Worm (Caenorhabditis elegans) whole organism, dauer: ENCODE measurements around the gene rfl-1.
"Not testable (repeated sequence)": the region's sequence is repeated elsewhere in the genome, so short reads cannot be mapped to it uniquely, and the experiment has no call there.

ENCODE experiments used
- unc-62 ChIP-seq: sonication (generic microtip); optimal IDR thresholded peaks from 2 replicates; lab custom pipeline; 2017; ENCODE audit warnings: missing biosample characterization, missing genetic modification reagents, missing genetic modification characterization

rfl-1 gene

DNA sequence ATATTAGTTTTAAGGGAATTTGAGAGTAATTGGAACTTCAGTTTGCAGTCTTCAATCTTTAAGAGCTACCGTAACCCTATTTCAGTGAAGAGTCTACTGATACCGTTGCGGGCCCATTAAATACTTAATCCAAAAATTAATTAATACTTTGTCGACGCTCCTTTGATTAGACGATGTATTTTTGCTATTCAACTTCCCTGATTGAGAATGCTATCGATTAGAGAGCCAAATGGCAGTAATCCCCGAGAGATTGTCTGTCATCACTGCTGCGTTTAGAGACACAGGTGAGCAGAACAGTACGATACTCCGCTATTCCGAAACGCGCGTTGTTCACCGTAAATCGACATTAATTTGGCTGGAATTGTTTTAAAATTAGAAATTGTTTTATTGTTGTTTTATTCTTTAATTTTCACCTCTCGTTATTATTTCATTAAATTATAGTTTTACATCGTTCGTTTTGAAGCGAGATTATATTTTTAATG, at the start of gene rfl-1:
Gene rfl-1 (plus strand): TSS at position 51 of the 482 bp plus-strand sequence.
- no peak for TF ChIP-seq unc-62 (GFP tag; lab: Kevin White, UChicago)

DNA sequence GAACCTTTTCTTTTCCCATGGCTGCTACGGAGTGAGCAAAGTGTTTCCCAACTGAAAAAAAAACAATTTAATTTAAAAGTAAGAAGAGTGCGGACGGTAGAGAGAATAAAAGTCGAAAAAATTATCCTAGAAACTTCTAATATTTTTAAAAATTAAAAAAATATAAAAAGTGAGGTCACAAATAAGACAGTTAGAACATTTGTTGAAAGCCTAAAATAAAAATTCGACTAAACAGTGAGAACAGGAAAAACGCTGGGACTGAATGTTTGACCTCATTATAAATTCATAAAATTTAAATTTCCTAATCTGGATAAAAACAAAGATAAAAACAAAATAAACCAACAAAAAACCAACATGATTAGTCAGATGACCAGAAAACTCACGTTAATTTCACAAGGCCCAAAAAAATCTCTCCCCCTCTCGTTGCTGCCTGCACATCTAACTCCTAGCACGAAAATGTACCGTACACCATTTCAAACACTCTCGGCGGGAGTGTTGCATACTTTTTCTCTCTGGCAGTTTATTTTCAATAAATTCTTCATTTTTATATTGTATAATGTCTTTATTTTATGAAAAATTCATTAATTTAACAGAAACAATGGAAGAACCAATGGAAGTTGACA, 49.2 kb upstream of the rfl-1 start, which contains the start of the genes eef-1A.1 and rfc-4:
Gene eef-1A.1 (minus strand): TSS at position 51 of the 623 bp plus-strand sequence.
Gene rfc-4 (plus strand): TSS at position 592 of the 623 bp plus-strand sequence.
- no peak for TF ChIP-seq unc-62 (GFP tag; lab: Kevin White, UChicago)

- no peak for TF ChIP-seq unc-62 (GFP tag; lab: Kevin White, UChicago)
These were observed 47.3 kb upstream of the rfl-1 start, which contains the start of gene F31E3.2 for ce11 chrIII:6973682-6974081. TSS of gene F31E3.2 (plus strand) at chrIII:6973982.

- no peak for TF ChIP-seq unc-62 (GFP tag; lab: Kevin White, UChicago)
These were observed 46.1 kb upstream of the rfl-1 start for ce11 chrIII:6974952-6975351.

DNA sequence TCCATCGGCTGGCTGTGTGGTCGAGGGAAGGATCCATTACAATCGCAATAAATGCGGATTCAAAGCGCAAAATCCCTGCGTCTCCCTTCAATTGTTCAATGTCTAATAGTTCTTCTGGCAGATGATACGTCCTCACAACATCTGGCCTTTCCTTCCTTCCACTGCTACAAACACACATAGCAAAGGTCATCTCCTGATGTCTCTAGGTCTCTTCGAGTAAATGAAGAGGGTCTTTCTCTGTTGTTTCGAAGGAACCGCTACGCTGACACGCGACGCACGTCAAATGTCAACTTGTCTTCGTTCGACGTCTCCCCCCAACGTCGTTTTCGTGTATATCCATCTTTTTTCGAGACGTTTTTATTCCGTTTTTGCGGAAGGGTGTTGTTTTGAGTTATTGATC, 42.1 kb upstream of the rfl-1 start:
- TF ChIP-seq unc-62 (GFP tag; lab: Kevin White, UChicago): no peak

DNA sequence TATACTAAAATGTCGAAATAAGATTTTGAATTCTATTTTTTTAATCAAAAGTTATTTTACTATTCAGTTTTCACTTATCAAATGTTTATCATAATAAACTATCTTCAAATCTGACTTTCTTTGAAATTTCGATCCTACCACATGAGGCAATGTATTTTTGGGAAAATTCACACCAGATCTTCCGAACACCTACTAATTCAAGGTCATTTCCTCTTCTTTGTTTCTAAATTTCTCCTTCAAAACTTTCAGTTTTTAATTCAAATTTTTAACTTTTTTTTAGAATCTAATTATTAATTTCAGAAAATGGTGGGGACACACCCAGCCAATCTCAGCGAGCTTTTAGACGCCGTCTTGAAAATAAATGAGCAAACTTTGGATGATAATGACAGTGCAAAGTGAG, 41.4 kb upstream of the rfl-1 start, which contains the start of gene ceh-20:
Gene ceh-20 (plus strand): TSS at position 301 of the 400 bp plus-strand sequence.
- no peak for TF ChIP-seq unc-62 (GFP tag; lab: Kevin White, UChicago)

- TF ChIP-seq unc-62 (GFP tag; lab: Kevin White, UChicago): not testable (repeated sequence)
These were observed 38.9 kb upstream of the rfl-1 start, which contains the start of gene F31E3.6 for ce11 chrIII:6981989-6982553. TSS of gene F31E3.6 (plus strand) at chrIII:6982081.

DNA sequence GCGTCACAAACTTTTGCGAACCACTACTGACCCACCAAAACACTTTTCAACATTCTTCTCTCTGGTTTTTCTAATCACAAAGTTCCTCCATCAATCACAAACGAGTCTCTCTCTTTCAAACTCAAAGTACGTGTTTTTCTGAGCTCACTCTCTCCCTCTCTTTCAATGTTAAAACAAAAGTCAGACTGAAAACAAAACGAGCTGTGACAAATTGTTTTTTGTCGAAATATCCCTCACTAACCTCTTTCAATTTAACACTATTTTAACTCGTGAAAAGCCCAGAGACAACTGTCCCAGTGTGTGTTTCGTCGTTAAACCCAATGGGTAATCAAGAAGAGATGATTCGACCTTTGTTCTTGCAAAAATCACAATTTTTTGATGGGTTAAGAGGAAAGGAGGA, 32.9 kb upstream of the rfl-1 start:
- no peak for TF ChIP-seq unc-62 (GFP tag; lab: Kevin White, UChicago)

ce11 chrIII:6989201-6989600, 31.8 kb upstream of the rfl-1 start:
- no peak for TF ChIP-seq unc-62 (GFP tag; lab: Kevin White, UChicago)

ce11 chrIII:6989900-6990299, 31.1 kb upstream of the rfl-1 start, which contains the start of gene prk-1:
TSS of gene prk-1 (plus strand) at chrIII:6990168.
- no peak for TF ChIP-seq unc-62 (GFP tag; lab: Kevin White, UChicago)

DNA sequence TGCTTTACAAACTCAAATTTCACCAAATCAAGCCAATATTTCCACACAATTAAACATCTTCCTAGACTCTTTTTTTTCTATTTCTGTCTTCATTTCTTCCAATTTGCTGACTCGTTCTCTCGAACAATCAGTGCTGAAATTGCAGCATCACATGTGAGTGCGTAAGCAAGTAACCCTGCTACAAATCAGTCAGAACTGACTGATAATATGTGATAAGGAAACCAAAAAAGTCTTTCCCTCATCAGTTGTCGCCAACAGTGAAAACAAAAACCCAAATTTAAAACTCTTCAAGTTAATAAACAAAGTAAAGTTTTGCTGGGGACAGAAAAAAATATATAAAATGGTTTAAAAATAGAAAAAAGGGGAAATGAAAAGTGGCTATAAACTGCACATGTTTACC, 29.5 kb upstream of the rfl-1 start:
- no peak for TF ChIP-seq unc-62 (GFP tag; lab: Kevin White, UChicago)

- TF ChIP-seq unc-62 (GFP tag; lab: Kevin White, UChicago): no peak
These were observed 28.5 kb upstream of the rfl-1 start for ce11 chrIII:6992496-6992895.

DNA sequence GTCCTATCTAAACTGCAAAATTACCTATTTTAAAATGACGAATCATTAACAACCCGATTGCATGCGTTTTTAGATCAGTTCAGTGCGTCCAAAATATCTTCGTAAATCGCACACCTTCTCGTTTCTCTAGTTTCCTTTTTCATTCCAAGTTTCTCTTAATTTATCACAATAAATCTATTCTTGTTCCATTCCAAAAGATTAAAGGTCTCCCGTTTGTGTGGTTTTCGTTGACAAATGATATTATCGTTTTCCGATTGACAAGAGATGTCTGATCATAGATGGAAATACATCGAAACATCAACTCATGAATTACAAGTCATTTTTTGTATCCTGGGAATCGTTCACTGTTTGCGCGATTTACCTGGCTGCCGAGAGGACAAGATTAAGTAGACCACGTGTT, 27.8 kb upstream of the rfl-1 start:
- TF ChIP-seq unc-62 (GFP tag; lab: Kevin White, UChicago): no peak

ce11 chrIII:7002143-7002542, 18.9 kb upstream of the rfl-1 start:
- TF ChIP-seq unc-62 (GFP tag; lab: Kevin White, UChicago): no peak

DNA sequence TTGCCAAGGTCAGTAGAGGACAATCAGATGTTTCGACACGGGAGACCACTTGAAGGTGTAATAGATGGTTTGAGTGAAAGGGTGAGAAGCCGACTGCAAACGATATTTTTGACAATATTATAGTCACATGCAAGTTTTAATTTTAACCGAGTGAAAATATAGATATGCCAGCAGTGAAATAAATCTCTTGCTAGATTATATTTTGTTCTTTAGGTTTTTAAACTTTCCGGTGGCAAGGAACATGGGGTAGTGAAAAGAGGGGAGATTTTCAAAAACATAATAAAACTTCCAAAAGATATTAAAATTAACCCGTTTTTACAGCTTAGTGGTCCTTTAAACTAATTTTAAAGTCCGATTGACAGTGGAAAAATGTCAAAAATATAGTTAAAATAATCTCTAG, 15.7 kb upstream of the rfl-1 start, which contains the start of gene C06E8.5:
Gene C06E8.5 (minus strand): TSS at position 101 of the 400 bp plus-strand sequence.
- no peak for TF ChIP-seq unc-62 (GFP tag; lab: Kevin White, UChicago)

DNA sequence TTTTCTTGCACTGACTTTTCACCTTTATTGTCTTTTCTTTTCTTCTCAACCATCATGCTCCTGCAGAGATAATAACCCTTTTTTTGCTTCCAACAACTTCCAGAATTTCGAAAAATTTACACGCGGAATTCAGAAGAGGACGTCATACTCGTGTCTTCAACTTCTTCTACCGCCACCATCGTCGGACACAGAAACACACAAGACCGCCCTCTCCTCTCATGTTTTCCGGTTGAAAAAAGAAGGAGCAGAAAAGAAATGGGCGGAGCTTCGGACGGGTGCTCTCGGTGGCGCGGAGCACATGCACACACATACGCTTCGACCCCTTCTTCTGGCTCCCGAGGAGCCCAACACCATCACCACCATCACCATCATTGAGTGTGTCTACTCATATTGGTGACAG, 12.2 kb upstream of the rfl-1 start, which contains the start of gene lgc-38:
Gene lgc-38 (plus strand): TSS at position 301 of the 400 bp plus-strand sequence.
- no peak for TF ChIP-seq unc-62 (GFP tag; lab: Kevin White, UChicago)
